Fruit fly (Drosophila melanogaster): ENCODE data around the gene CG8132.

The CG8132 gene

DNA sequence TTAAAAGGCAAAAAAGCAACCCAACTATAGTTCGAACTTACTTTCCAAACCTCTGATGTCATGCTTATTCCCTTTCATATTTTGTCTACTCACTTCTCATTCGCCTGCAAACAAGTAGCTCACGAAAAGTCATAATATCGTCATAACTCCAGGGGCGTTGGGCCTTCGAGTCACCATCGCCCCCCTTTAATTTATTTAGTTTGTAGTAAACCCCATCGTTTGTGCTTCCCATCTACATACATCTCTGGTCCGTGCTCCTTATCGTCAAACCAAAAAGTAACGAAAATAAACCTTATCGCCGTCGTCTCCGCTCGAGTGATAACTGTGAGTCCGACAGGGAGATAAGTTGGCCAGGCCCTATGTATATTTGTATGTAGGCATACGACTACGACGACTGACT lies 27.7 kb downstream of the CG8132 start (continued):
- TF ChIP-seq E2f1 (GFP tag; IDR thresholded peaks at IDR 0.05) (no peak), Lhr (GFP tag; optimal IDR thresholded peaks at IDR 0.05) (no peak), Hr51 (GFP tag; optimal IDR thresholded peaks at IDR 0.05) (peak; percentile 34 to 48), CG6272 (GFP tag; IDR thresholded peaks at IDR 0.05) (peak; percentile 19; the same call in 1 of the 2 replicates), jumu (GFP tag; optimal IDR thresholded peaks at IDR 0.05) (peak; percentile 34), CG15514 (GFP tag; optimal IDR thresholded peaks at IDR 0.05) (peak; percentile 81), Poxn (GFP tag; IDR thresholded peaks at IDR 0.05) (no peak), CG4730 (GFP tag; IDR thresholded peaks at IDR 0.05) (peak; percentile 53; the same call in 1 of the 2 replicates), CG10431 (GFP tag; optimal IDR thresholded peaks at IDR 0.05) (no peak), sug (tag; optimal IDR thresholded peaks at IDR 0.05) (peak; percentile 91), sens-2 (GFP tag; IDR thresholded peaks at IDR 0.05) (peak; percentile 9; the same call in 1 of the 2 replicates), CG17186 (GFP tag; optimal IDR thresholded peaks at IDR 0.05) (no peak), CG3838 (GFP tag; optimal IDR thresholded peaks at IDR 0.05) (no peak), wek (GFP tag; optimal IDR thresholded peaks at IDR 0.05) (no peak), exex (tag; optimal IDR thresholded peaks at IDR 0.05) (peak; percentile 81), Dip3 (GFP tag; optimal IDR thresholded peaks at IDR 0.05) (peak; percentile 66), CG12236 (GFP tag; optimal IDR thresholded peaks at IDR 0.05) (no peak), Adf1 (GFP tag; IDR thresholded peaks at IDR 0.05) (peak; percentile 24; the same call in 1 of the 2 replicates), Hr78 (GFP tag; optimal IDR thresholded peaks at IDR 0.05) (peak in 1 of 2 experiments; percentile 58), CG15601 (tag; optimal IDR thresholded peaks at IDR 0.05) (peak; percentile 66), CG8388 (GFP tag; optimal IDR thresholded peaks at IDR 0.05) (no peak), CG12219 (GFP tag; optimal IDR thresholded peaks at IDR 0.05) (peak; percentile 70), CG4707 (GFP tag; optimal IDR thresholded peaks at IDR 0.05) (peak; percentile 55), dati (GFP tag; IDR thresholded peaks at IDR 0.05) (no peak), Aef1 (GFP tag; IDR thresholded peaks at IDR 0.05) (peak; percentile 52; the same call in 1 of the 3 replicates), zen2 (GFP tag; IDR thresholded peaks at IDR 0.05; ENCODE audit: partially characterized antibody) (no peak), gfzf (GFP tag; optimal IDR thresholded peaks at IDR 0.05) (no peak), sisA (GFP tag; IDR thresholded peaks at IDR 0.05) (peak; percentile 50; the same call in 1 of the 2 replicates), chinmo (GFP tag; IDR thresholded peaks at IDR 0.05; ENCODE audit: partially characterized antibody) (no peak), pho (GFP tag; optimal IDR thresholded peaks at IDR 0.05) (peak; percentile 66), Oaz (GFP tag; IDR thresholded peaks at IDR 0.05) (peak; percentile 40; the same call in 1 of the 2 replicates), Fer2 (tag; optimal IDR thresholded peaks at IDR 0.05) (peak; percentile 49), hth (optimal IDR thresholded peaks at IDR 0.05) (no peak), ash1 (GFP tag; optimal IDR thresholded peaks at IDR 0.05) (peak; percentile 34), prd (optimal IDR thresholded peaks at IDR 0.05) (no peak), prd (GFP tag; IDR thresholded peaks at IDR 0.05) (peak; percentile 54; the same call in 2 of the 3 replicates), pros (GFP tag; optimal IDR thresholded peaks at IDR 0.05) (peak; percentile 51), ewg (GFP tag; optimal IDR thresholded peaks at IDR 0.05) (no peak), CG3065 (GFP tag; optimal IDR thresholded peaks at IDR 0.05) (peak; percentile 19), CG6791 (GFP tag; IDR thresholded peaks at IDR 0.05; ENCODE audit: partially characterized antibody) (no peak), Dref (GFP tag; IDR thresholded peaks at IDR 0.05) (no peak), Deaf1 (tag; optimal IDR thresholded peaks at IDR 0.05) (peak; percentile 73), CG11723 (GFP tag; optimal IDR thresholded peaks at IDR 0.05) (peak; percentile 58), PHDP (tag; optimal IDR thresholded peaks at IDR 0.05) (peak; percentile 73), CG3407 (GFP tag; optimal IDR thresholded peaks at IDR 0.05) (no peak), Xrp1 (GFP tag; IDR thresholded peaks at IDR 0.05) (peak; percentile 74), oc (tag; optimal IDR thresholded peaks at IDR 0.05) (peak; percentile 45), CG17359 (tag; optimal IDR thresholded peaks at IDR 0.05) (peak; percentile 80), eyg (GFP tag; optimal IDR thresholded peaks at IDR 0.05) (peak; percentile 56), D19B (GFP tag; optimal IDR thresholded peaks at IDR 0.05) (peak; percentile 52)
